Fruit fly (Drosophila melanogaster) whole organism, embryonic: ENCODE data around the gene CG33325.

Experiments used
- Awh ChIP-seq: fragments of 200-800 bp; sonication (Bioruptor generic); IDR thresholded peaks from 2 replicates; pipeline ENCODE4, ENCODE4 v1.3.6; 2022; ENCODE audit warnings: missing biosample characterization, missing genetic modification characterization
- Bdp1 ChIP-seq: fragments of 200-800 bp; sonication (Bioruptor generic); optimal IDR thresholded peaks from 3 replicates; lab custom pipeline; 2016; ENCODE audit warnings: missing biosample characterization, missing genetic modification characterization
- CG10565 ChIP-seq: fragments of 200-800 bp; sonication (Bioruptor generic); optimal IDR thresholded peaks from 3 replicates; lab custom pipeline; 2016; ENCODE audit warnings: missing biosample characterization, mild to moderate bottlenecking, missing genetic modification characterization
- CG11398 ChIP-seq: fragments of 200-800 bp; sonication (Bioruptor generic); optimal IDR thresholded peaks from 2 replicates; lab custom pipeline; 2016; ENCODE audit warnings: missing biosample characterization, missing genetic modification characterization
- CG11695 ChIP-seq: fragments of 200-800 bp; sonication (Bioruptor generic); IDR thresholded peaks from 3 replicates; pipeline ENCODE4 v1.3.6; 2022; ENCODE audit warnings: missing biosample characterization, missing genetic modification characterization
- CG1602 ChIP-seq: fragments of 200-800 bp; sonication (Bioruptor generic); optimal IDR thresholded peaks from 3 replicates; lab custom pipeline; 2016; ENCODE audit warnings: missing biosample characterization, missing genetic modification characterization
- CG17328 ChIP-seq: fragments of 200-800 bp; sonication (Bioruptor generic); IDR thresholded peaks from 2 replicates; pipeline ENCODE4 v1.3.6; 2022; ENCODE audit warnings: missing biosample characterization, missing genetic modification characterization
- CG17359 ChIP-seq: fragments of 200-800 bp; sonication (Bioruptor generic); optimal IDR thresholded peaks from 3 replicates; lab custom pipeline; 2018; ENCODE audit warnings: missing biosample characterization, mild to moderate bottlenecking, missing genetic modification characterization, moderate library complexity
- CG2199 ChIP-seq: fragments of 200-800 bp; sonication (Bioruptor generic); IDR thresholded peaks from 3 replicates; pipeline ENCODE4 v1.3.6; 2022; ENCODE audit warnings: missing biosample characterization, missing genetic modification characterization
- CG34422 ChIP-seq: fragments of 200-800 bp; sonication (Bioruptor generic); IDR thresholded peaks from 3 replicates; pipeline ENCODE4 v1.3.6; 2022; ENCODE audit warnings: missing biosample characterization, missing genetic modification characterization
- CG3847 ChIP-seq: fragments of 200-800 bp; sonication (Bioruptor generic); IDR thresholded peaks from 2 replicates; pipeline ENCODE4 v1.3.6; 2022; ENCODE audit warnings: missing biosample characterization, missing genetic modification characterization
- CG6254 ChIP-seq: fragments of 200-800 bp; sonication (Bioruptor generic); optimal IDR thresholded peaks from 3 replicates; lab custom pipeline; 2017; ENCODE audit warnings: mild to moderate bottlenecking, missing biosample characterization, missing genetic modification reagents, missing genetic modification characterization
- CG6272 ChIP-seq: fragments of 200-800 bp; sonication (Bioruptor generic); IDR thresholded peaks from 2 replicates; pipeline ENCODE4 v1.3.6; 2022; ENCODE audit warnings: missing biosample characterization, missing genetic modification characterization
- CG6791 ChIP-seq: fragments of 200-800 bp; sonication (Bioruptor generic); IDR thresholded peaks from 3 replicates; pipeline ENCODE4 v1.3.6; 2022; ENCODE audit warnings: missing biosample characterization, missing genetic modification characterization; ENCODE audit not compliant: partially characterized antibody
- CG7556 ChIP-seq: fragments of 200-800 bp; sonication (Bioruptor generic); optimal IDR thresholded peaks from 2 replicates; lab custom pipeline; 2017; ENCODE audit warnings: missing biosample characterization, mild to moderate bottlenecking, missing genetic modification characterization
- CG7928 ChIP-seq: fragments of 200-800 bp; sonication (Bioruptor generic); optimal IDR thresholded peaks from 2 replicates; lab custom pipeline; 2017; ENCODE audit warnings: missing biosample characterization, mild to moderate bottlenecking, missing genetic modification characterization
- CrebB ChIP-seq: fragments of 200-800 bp; sonication (Bioruptor generic); optimal IDR thresholded peaks from 3 replicates; lab custom pipeline; 2018; ENCODE audit warnings: missing biosample characterization, mild to moderate bottlenecking, missing genetic modification characterization
- Dll ChIP-seq: fragments of 200-800 bp; sonication (Bioruptor generic); IDR thresholded peaks from 4 replicates; pipeline ENCODE4 v1.3.6; 2022; ENCODE audit warnings: missing biosample characterization, missing genetic modification characterization; ENCODE audit not compliant: partially characterized antibody
- Eip74EF ChIP-seq, 2 experiments: fragments of 200-800 bp in 1 of 2; fragments of >200 bp in 1 of 2; sonication (Bioruptor generic) in 1 of 2; optimal IDR thresholded peaks; 2 replicates each; lab custom pipeline; 2017 to 2019; ENCODE audit warnings: missing biosample characterization in 2 of 2, missing genetic modification characterization in 2 of 2, mild to moderate bottlenecking in 1 of 2, moderate library complexity in 1 of 2
- Fer3 ChIP-seq: fragments of 200-800 bp; sonication (Bioruptor generic); optimal IDR thresholded peaks from 2 replicates; lab custom pipeline; 2018; ENCODE audit warnings: missing biosample characterization, mild to moderate bottlenecking, missing genetic modification characterization, moderate library complexity
- Hr39 ChIP-seq: fragments of >200 bp; optimal IDR thresholded peaks from 2 replicates; lab custom pipeline; 2017
- Hsf ChIP-seq: fragments of 200-800 bp; sonication (Bioruptor generic); optimal IDR thresholded peaks from 3 replicates; lab custom pipeline; 2016; ENCODE audit warnings: missing biosample characterization, missing genetic modification characterization
- Mad ChIP-seq: fragments of 200-800 bp; sonication (Bioruptor generic); optimal IDR thresholded peaks from 2 replicates; lab custom pipeline; 2016; ENCODE audit warnings: missing biosample characterization, missing genetic modification characterization
- Myb ChIP-seq: fragments of 200-800 bp; sonication (Bioruptor generic); optimal IDR thresholded peaks from 2 replicates; lab custom pipeline; 2016; ENCODE audit warnings: missing biosample characterization, missing genetic modification characterization
- Oaz ChIP-seq: fragments of 200-800 bp; sonication (Bioruptor generic); IDR thresholded peaks from 2 replicates; pipeline ENCODE4 v1.3.6; 2022; ENCODE audit warnings: missing biosample characterization, missing genetic modification characterization
- ac ChIP-seq: fragments of 200-800 bp; sonication (Bioruptor generic); optimal IDR thresholded peaks from 3 replicates; lab custom pipeline; 2017; ENCODE audit warnings: missing biosample characterization, mild to moderate bottlenecking, missing genetic modification characterization
- bab2 ChIP-seq: fragments of 200-800 bp; sonication (Bioruptor generic); optimal IDR thresholded peaks from 2 replicates; lab custom pipeline; 2016; ENCODE audit warnings: missing biosample characterization, missing genetic modification characterization
- bbx ChIP-seq: fragments of 200-800 bp; sonication (Bioruptor generic); IDR thresholded peaks from 2 replicates; pipeline ENCODE4 v1.3.6; 2022; ENCODE audit warnings: missing biosample characterization, missing genetic modification characterization; ENCODE audit not compliant: partially characterized antibody
- btn ChIP-seq: fragments of 200-800 bp; sonication (Bioruptor generic); optimal IDR thresholded peaks from 2 replicates; lab custom pipeline; 2016; ENCODE audit warnings: missing biosample characterization, missing genetic modification characterization
- chinmo ChIP-seq: fragments of 200-800 bp; sonication (Bioruptor generic); IDR thresholded peaks from 4 replicates; pipeline ENCODE4 v1.3.6; 2022; ENCODE audit warnings: missing biosample characterization, missing genetic modification characterization; ENCODE audit not compliant: partially characterized antibody
- exex ChIP-seq: fragments of 200-800 bp; sonication (Bioruptor generic); optimal IDR thresholded peaks from 4 replicates; lab custom pipeline; 2018; ENCODE audit warnings: missing biosample characterization, mild to moderate bottlenecking, missing genetic modification characterization, moderate library complexity
- fd102C ChIP-seq: fragments of 200-800 bp; sonication (Bioruptor generic); optimal IDR thresholded peaks from 2 replicates; lab custom pipeline; 2018; ENCODE audit warnings: missing biosample characterization, mild to moderate bottlenecking, missing genetic modification characterization, moderate library complexity
- gcm ChIP-seq: fragments of 200-800 bp; sonication (Bioruptor generic); optimal IDR thresholded peaks from 2 replicates; lab custom pipeline; 2019; ENCODE audit warnings: missing biosample characterization, mild to moderate bottlenecking, missing genetic modification characterization, moderate library complexity
- gsb ChIP-seq: fragments of 200-800 bp; sonication (Bioruptor generic); IDR thresholded peaks from 2 replicates; pipeline ENCODE4 v1.3.6; 2022; ENCODE audit warnings: missing biosample characterization, missing genetic modification characterization
- hb ChIP-seq: fragments of 200-800 bp; sonication (Bioruptor generic); IDR thresholded peaks from 3 replicates; pipeline ENCODE4 v1.3.6; 2022; ENCODE audit warnings: missing biosample characterization, missing genetic modification characterization; ENCODE audit not compliant: partially characterized antibody
- hbn ChIP-seq: fragments of 200-800 bp; sonication (Bioruptor generic); IDR thresholded peaks from 2 replicates; pipeline ENCODE4 v1.3.6; 2022; ENCODE audit warnings: missing biosample characterization, missing genetic modification characterization; ENCODE audit not compliant: partially characterized antibody
- her ChIP-seq: fragments of 200-800 bp; sonication (Bioruptor generic); optimal IDR thresholded peaks from 2 replicates; lab custom pipeline; 2016; ENCODE audit warnings: missing biosample characterization, missing genetic modification characterization
- jing ChIP-seq: fragments of 200-800 bp; sonication (Bioruptor generic); optimal IDR thresholded peaks from 2 replicates; lab custom pipeline; 2018; ENCODE audit warnings: missing biosample characterization, mild to moderate bottlenecking, missing genetic modification characterization
- ken ChIP-seq: fragments of 200-800 bp; sonication (Bioruptor generic); IDR thresholded peaks from 3 replicates; pipeline ENCODE4 v1.3.6; 2022; ENCODE audit warnings: missing biosample characterization, missing genetic modification characterization
- lab ChIP-seq: fragments of 200-800 bp; sonication (Bioruptor generic); optimal IDR thresholded peaks from 3 replicates; lab custom pipeline; 2017; ENCODE audit warnings: missing biosample characterization, missing genetic modification characterization, mild to moderate bottlenecking, moderate library complexity, missing genetic modification reagents
- maf-S ChIP-seq: fragments of 200-800 bp; sonication (Bioruptor generic); optimal IDR thresholded peaks from 2 replicates; lab custom pipeline; 2016; ENCODE audit warnings: missing biosample characterization, missing genetic modification characterization
- mam ChIP-seq: fragments of 200-800 bp; sonication (Bioruptor generic); optimal IDR thresholded peaks from 3 replicates; lab custom pipeline; 2016; ENCODE audit warnings: missing biosample characterization, missing genetic modification characterization
- onecut ChIP-seq: fragments of 200-800 bp; sonication (Bioruptor generic); IDR thresholded peaks from 2 replicates; pipeline ENCODE4 v1.3.6; 2022; ENCODE audit warnings: missing biosample characterization, missing genetic modification characterization
- pho ChIP-seq: fragments of 200-800 bp; sonication (Bioruptor generic); optimal IDR thresholded peaks from 2 replicates; lab custom pipeline; 2016; ENCODE audit warnings: missing biosample characterization, missing genetic modification characterization
- pros ChIP-seq: fragments of 200-800 bp; sonication (Bioruptor generic); optimal IDR thresholded peaks from 3 replicates; lab custom pipeline; 2019; ENCODE audit warnings: missing biosample characterization, mild to moderate bottlenecking, missing genetic modification characterization, moderate library complexity
- rib ChIP-seq: fragments of 200-800 bp; sonication (Bioruptor generic); IDR thresholded peaks from 2 replicates; pipeline ENCODE4 v1.3.6; 2022; ENCODE audit warnings: missing biosample characterization, missing genetic modification characterization
- sd ChIP-seq: fragments of 200-800 bp; sonication (Bioruptor generic); optimal IDR thresholded peaks from 3 replicates; lab custom pipeline; 2018; ENCODE audit warnings: missing biosample characterization, mild to moderate bottlenecking, missing genetic modification characterization, moderate library complexity
- vnd ChIP-seq: fragments of 200-800 bp; sonication (Bioruptor generic); IDR thresholded peaks from 3 replicates; pipeline ENCODE4 v1.3.6; 2022; ENCODE audit warnings: missing biosample characterization, missing genetic modification characterization; ENCODE audit not compliant: partially characterized antibody

The CG33325 gene

DNA sequence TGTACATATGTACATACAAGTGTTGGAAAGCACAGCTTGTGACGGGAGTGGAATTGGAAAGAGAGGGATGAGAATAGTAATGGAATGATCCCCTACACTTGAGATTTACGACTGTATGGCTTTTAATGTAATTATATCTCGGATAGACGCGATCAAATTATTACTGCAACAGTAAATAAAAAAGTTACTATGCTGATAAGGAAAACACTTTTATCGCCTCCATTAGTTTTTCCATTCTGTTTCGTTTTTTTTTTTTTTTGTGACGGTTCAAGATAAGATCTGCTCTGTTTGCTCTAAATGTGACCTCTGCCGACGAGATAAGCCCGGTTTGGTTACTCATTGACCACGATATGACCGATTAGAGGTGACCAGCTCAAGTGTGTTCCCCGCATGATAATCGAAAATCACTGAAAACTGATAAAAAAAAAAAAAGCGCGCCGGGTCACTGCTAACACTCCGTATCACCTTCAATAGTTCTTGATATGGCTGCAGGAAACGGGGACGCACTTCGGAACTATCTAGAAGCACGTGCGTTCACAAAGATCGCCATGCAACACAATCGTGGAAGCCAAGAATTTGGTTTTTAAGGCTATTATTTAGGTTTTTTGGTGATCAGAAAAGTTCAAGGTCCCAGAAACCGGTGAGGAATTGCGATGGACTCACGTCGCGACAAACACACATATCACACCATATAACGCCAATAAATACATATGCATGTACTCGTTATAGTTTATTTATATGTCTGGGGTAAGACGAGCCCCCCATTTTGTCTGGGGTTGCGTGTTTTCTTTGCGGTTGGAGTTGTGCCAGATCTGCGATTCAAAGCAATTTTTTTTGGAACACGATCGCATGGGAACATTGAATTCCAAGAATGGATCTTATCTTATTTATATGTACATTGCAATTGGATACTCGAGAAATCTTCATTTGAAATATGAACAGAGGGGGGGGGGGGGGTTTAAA, 9.0 kb downstream of the CG33325 start, which contains the start of gene p (continued):
- TF ChIP-seq Bdp1 (peak; percentile 44), CG34422 (GFP tag; lab: Robert Waterston, UW) (no peak), bab2 (GFP tag; lab: Kevin White, UChicago) (peak; percentile 22), Fer3 (tag; lab: Kevin White, UChicago) (peak; percentile 21), onecut (0 out of 2 replicates have a peak, but pooled peaks have one; percentile 12), vnd (GFP tag; lab: Robert Waterston, UW) (no peak), pros (GFP tag; lab: Kevin White, UChicago) (no peak), Eip74EF (GFP tag; optimal IDR thresholded peaks at IDR 0.05; lab: Kevin White, UChicago) (peak in 1 of 2 experiments; percentile 50), CG6272 (no peak), gcm (GFP tag; lab: Kevin White, UChicago) (peak; percentile 64), CG6791 (GFP tag; lab: Robert Waterston, UW) (no peak), CG1602 (GFP tag; lab: Kevin White, UChicago) (no peak), rib (GFP tag; lab: Robert Waterston, UW) (peak; percentile 53), btn (GFP tag; lab: Kevin White, UChicago) (no peak), CG7928 (no peak), CG3847 (GFP tag; lab: Robert Waterston, UW) (no peak), Hr39 (lab: Kevin White, UChicago) (no peak), Mad (GFP tag; lab: Kevin White, UChicago) (no peak), CG2199 (GFP tag; lab: Robert Waterston, UW) (no peak), pho (no peak), gsb (GFP tag; lab: Robert Waterston, UW) (no peak), chinmo (0 out of 4 replicates have a peak, but pooled peaks have one; percentile 68), her (GFP tag; lab: Kevin White, UChicago) (peak; percentile 4), exex (peak; percentile 87), maf-S (GFP tag; lab: Kevin White, UChicago) (no peak), hbn (no peak), CG17359 (tag; lab: Kevin White, UChicago) (peak; percentile 71), Myb (GFP tag; lab: Kevin White, UChicago) (peak; percentile 32), sd (tag; lab: Kevin White, UChicago) (peak; percentile 16), jing (GFP tag; lab: Kevin White, UChicago) (no peak), fd102C (GFP tag; lab: Kevin White, UChicago) (no peak), hb (GFP tag; lab: Robert Waterston, UW) (no peak), ac (GFP tag; lab: Kevin White, UChicago) (no peak), Hsf (peak; percentile 50), CG7556 (peak; percentile 61), Dll (GFP tag; lab: Robert Waterston, UW) (0 out of 4 replicates have a peak, but pooled peaks have one; percentile 18), mam (GFP tag; lab: Kevin White, UChicago) (peak; percentile 59), CG11695 (GFP tag; lab: Robert Waterston, UW) (peak; percentile 26; the same call in 1 of the 3 replicates), ken (no peak), bbx (no peak), CrebB (tag; lab: Kevin White, UChicago) (peak; percentile 15), lab (GFP tag; lab: Kevin White, UChicago) (peak; percentile 60), CG6254 (GFP tag; lab: Kevin White, UChicago) (peak; percentile 26), CG11398 (GFP tag; lab: Kevin White, UChicago) (peak; percentile 4), CG10565 (no peak), Oaz (GFP tag; lab: Robert Waterston, UW) (no peak), Awh (GFP tag; lab: Robert Waterston, UW) (0 out of 2 replicates have a peak, but pooled peaks have one; percentile 46), CG17328 (GFP tag; lab: Robert Waterston, UW) (0 out of 2 replicates have a peak, but pooled peaks have one; percentile 22)
